Fruit fly (Drosophila melanogaster): ENCODE results near the gene Las.
A peak's percentile ranks its signal among the peaks of the same experiment; 100 is the strongest.

The Las gene

DNA sequence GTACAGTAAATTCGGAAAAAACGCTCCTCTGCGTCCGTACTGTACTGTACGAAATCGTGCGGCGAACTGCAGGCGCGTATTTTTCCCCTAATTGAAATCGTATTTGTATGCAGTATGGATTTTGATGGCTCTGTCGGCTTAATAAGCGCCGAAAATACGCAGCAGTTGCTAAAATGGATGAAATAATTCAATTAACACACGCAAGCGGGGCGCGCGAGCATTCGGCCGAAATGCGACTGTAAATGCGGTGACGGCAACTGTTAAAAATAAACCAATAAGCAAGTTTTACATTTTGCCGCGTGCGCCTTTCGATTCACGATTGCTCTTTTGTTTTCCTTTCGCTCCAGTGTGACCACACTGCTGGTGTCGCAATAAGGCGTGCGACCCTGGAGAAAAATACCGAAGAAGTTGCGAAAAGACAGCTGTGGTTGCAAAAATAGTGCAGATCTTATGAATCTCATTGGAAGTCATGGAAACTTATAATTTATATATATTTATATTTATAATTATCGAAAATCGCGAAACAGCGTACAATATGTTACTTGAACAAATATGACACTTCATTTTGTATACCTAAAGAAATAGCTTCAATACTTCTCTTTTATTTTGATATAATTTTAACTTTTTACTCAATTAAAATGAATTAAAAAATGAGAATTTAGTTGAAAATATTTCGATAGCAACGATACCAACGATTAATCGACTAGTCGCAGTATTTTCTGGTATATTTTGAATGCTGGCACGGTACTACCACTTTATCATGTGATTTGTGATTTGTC is 41.0 kb upstream of the Las start, which contains the start of the genes CG32428 and CG5969 (continued):
- TF ChIP-seq Rx (GFP tag; IDR thresholded peaks at IDR 0.05) (peak; percentile 49; the same call in 1 of the 2 replicates), Ets97D (GFP tag; optimal IDR thresholded peaks at IDR 0.05) (peak; percentile 39), shn (GFP tag; optimal IDR thresholded peaks at IDR 0.05) (no peak), Fer2 (tag; optimal IDR thresholded peaks at IDR 0.05) (peak; percentile 52), fd96Cb (tag; optimal IDR thresholded peaks at IDR 0.05) (peak; percentile 51), PHDP (tag; optimal IDR thresholded peaks at IDR 0.05) (peak; percentile 64), CG9932 (GFP tag; IDR thresholded peaks at IDR 0.05) (peak; percentile 80), zen2 (GFP tag; IDR thresholded peaks at IDR 0.05; ENCODE audit: partially characterized antibody) (no peak), B-H2 (GFP tag; optimal IDR thresholded peaks at IDR 0.05) (no peak), CG32767 (GFP tag; IDR thresholded peaks at IDR 0.05) (no peak), CG10431 (GFP tag; optimal IDR thresholded peaks at IDR 0.05) (no peak), CG12155 (GFP tag; optimal IDR thresholded peaks at IDR 0.05) (peak; percentile 28), D19A (tag; optimal IDR thresholded peaks at IDR 0.05) (peak; percentile 59), CG7928 (GFP tag; optimal IDR thresholded peaks at IDR 0.05) (peak; percentile 33), dysf (GFP tag; IDR thresholded peaks at IDR 0.05) (peak; percentile 67), dpn (GFP tag; optimal IDR thresholded peaks at IDR 0.05) (peak; percentile 47 to 59), wdn (GFP tag; IDR thresholded peaks at IDR 0.05) (0 out of 2 replicates have a peak, but pooled peaks have one; percentile 43), E2f2 (GFP tag; IDR thresholded peaks at IDR 0.05) (peak; percentile 69), CG1792 (GFP tag; optimal IDR thresholded peaks at IDR 0.05) (no peak), CG9437 (GFP tag; optimal IDR thresholded peaks at IDR 0.05) (peak; percentile 11), BEAF-32 (GFP tag; optimal IDR thresholded peaks at IDR 0.05) (peak; percentile 52), Meics (GFP tag; optimal IDR thresholded peaks at IDR 0.05) (peak; percentile 79), CG5180 (GFP tag; optimal IDR thresholded peaks at IDR 0.05) (no peak), peb (GFP tag; IDR thresholded peaks at IDR 0.05) (no peak), az2 (GFP tag; optimal IDR thresholded peaks at IDR 0.05) (peak; percentile 53), Oli (tag; optimal IDR thresholded peaks at IDR 0.05) (peak; percentile 48), rib (GFP tag; IDR thresholded peaks at IDR 0.05) (peak; percentile 77), Nf-YA (GFP tag; IDR thresholded peaks at IDR 0.05) (no peak), CG11504 (tag; optimal IDR thresholded peaks at IDR 0.05) (peak; percentile 84), CG8924 (tag; optimal IDR thresholded peaks at IDR 0.05) (peak; percentile 70), CG13424 (tag; optimal IDR thresholded peaks at IDR 0.05) (peak; percentile 70), CG12299 (tag; optimal IDR thresholded peaks at IDR 0.05) (peak; percentile 19), pnt (GFP tag; optimal IDR thresholded peaks at IDR 0.05) (no peak), Xrp1 (GFP tag; IDR thresholded peaks at IDR 0.05) (peak; percentile 44; the same call in 1 of the 2 replicates), Deaf1 (tag; optimal IDR thresholded peaks at IDR 0.05) (peak; percentile 55), CG7839 (tag; optimal IDR thresholded peaks at IDR 0.05) (peak; percentile 76), nerfin-2 (GFP tag; IDR thresholded peaks at IDR 0.05; ENCODE audit: partially characterized antibody) (no peak), bsh (GFP tag; optimal IDR thresholded peaks at IDR 0.05) (peak in 1 of 2 experiments; percentile 35), CG4360 (GFP tag; IDR thresholded peaks at IDR 0.05) (no peak), sens-2 (GFP tag; IDR thresholded peaks at IDR 0.05) (0 out of 2 replicates have a peak, but pooled peaks have one; percentile 14), HLH4C (GFP tag; IDR thresholded peaks at IDR 0.05; ENCODE audit: partially characterized antibody) (0 out of 3 replicates have a peak, but pooled peaks have one; percentile 8), ham (GFP tag; IDR thresholded peaks at IDR 0.05) (no peak), CG14667 (GFP tag; IDR thresholded peaks at IDR 0.05) (peak; percentile 54), chn (GFP tag; optimal IDR thresholded peaks at IDR 0.05) (peak; percentile 4), CG14050 (GFP tag; IDR thresholded peaks at IDR 0.05) (peak; percentile 19; the same call in 1 of the 3 replicates), CG17802 (tag; optimal IDR thresholded peaks at IDR 0.05) (peak; percentile 3), CG11247 (GFP tag; IDR thresholded peaks at IDR 0.05) (peak; percentile 61), emc (GFP tag; optimal IDR thresholded peaks at IDR 0.05) (no peak), eyg (GFP tag; optimal IDR thresholded peaks at IDR 0.05) (no peak)

Measured in whole organism, embryonic.